Worm (Caenorhabditis elegans) whole organism, mixed stage, embryonic: Measurements from ENCODE around the gene dpf-2.

ENCODE experiments used
- mep-1 ChIP-seq: fragments of 150-350 bp; optimal IDR thresholded peaks from 2 replicates; lab custom pipeline; 2017; ENCODE audit warnings: missing biosample characterization, missing genetic modification reagents, missing genetic modification characterization, inconsistent platforms
- pha-4 ChIP-seq: fragments of 150-350 bp; optimal IDR thresholded peaks from 2 replicates; lab custom pipeline; 2018; ENCODE audit warnings: missing biosample characterization, missing genetic modification reagents, missing genetic modification characterization

ce11 chrX:14871780-14872179, 40.1 kb downstream of the dpf-2 start, which contains the start of gene F31F6.2:
- no peak for TF ChIP-seq mep-1
- no peak for TF ChIP-seq pha-4
